Worm (Caenorhabditis elegans): ENCODE data around the gene nlp-80.

The nlp-80 gene

DNA sequence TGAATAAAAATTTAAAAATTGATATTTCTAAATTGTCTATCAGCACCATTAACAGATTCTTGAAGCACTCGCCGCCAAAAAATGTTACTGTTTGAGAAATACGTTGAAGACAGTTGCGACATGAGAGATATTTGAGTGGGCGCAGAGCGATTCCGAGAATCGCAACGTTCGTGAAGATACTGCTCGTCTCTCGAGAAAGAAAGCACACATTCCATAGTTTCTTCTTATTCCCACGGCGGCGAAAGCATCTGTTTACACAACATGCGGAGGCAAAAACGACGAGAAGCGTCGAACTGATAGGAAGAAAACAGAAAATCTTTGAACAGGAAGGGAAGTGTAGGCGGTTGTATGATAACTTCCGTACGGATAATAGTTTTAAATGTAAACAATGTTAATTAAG lies 17.1 kb upstream of the nlp-80 start (continued):
- peak; percentile 76 for TF ChIP-seq snu-23 (GFP tag; optimal IDR thresholded peaks at IDR 0.05)
- TF ChIP-seq zip-4 (GFP tag; optimal IDR thresholded peaks at IDR 0.05), result no peak
- TF ChIP-seq tbx-2 (tag; optimal IDR thresholded peaks at IDR 0.05), result peak; percentile 58
- TF ChIP-seq mep-1 (tag; optimal IDR thresholded peaks at IDR 0.05), result peak; percentile 49
- peak; percentile 84 for TF ChIP-seq nhr-19 (GFP tag; conservative IDR thresholded peaks at IDR 0.05)
- TF ChIP-seq snpc-4 (tag; optimal IDR thresholded peaks at IDR 0.05), result no peak
- TF ChIP-seq sptf-1 (tag; optimal IDR thresholded peaks at IDR 0.05), result no peak
- TF ChIP-seq nhr-90 (tag; optimal IDR thresholded peaks at IDR 0.05; ENCODE audit: poor library complexity), result peak; percentile 24
- TF ChIP-seq ceh-88 (GFP tag; IDR thresholded peaks at IDR 0.05), result no peak
- TF ChIP-seq nhr-20 (tag; optimal IDR thresholded peaks at IDR 0.05), result peak; percentile 80
- peak; percentile 71 for TF ChIP-seq nhr-47 (tag; optimal IDR thresholded peaks at IDR 0.05)
- TF ChIP-seq unc-130 (tag; optimal IDR thresholded peaks at IDR 0.05), result peak; percentile 35
- peak; percentile 23 for TF ChIP-seq lin-39 (tag; optimal IDR thresholded peaks at IDR 0.05)
- no peak for TF ChIP-seq grh-1 (GFP tag; IDR thresholded peaks at IDR 0.05)
- no peak for TF ChIP-seq ceh-90 (tag; optimal IDR thresholded peaks at IDR 0.05)
- peak; percentile 12 for TF ChIP-seq fos-1 (tag; optimal IDR thresholded peaks at IDR 0.05)
- TF ChIP-seq pag-3 (tag; optimal IDR thresholded peaks at IDR 0.05; ENCODE audit: borderline replicate concordance, insufficient read depth), result peak; percentile 40
- TF ChIP-seq unc-30 (tag; optimal IDR thresholded peaks at IDR 0.05), result no peak
- peak; percentile 88 for TF ChIP-seq lin-14 (GFP tag; optimal IDR thresholded peaks at IDR 0.05)
- TF ChIP-seq mab-9 (GFP tag; IDR thresholded peaks at IDR 0.05), result no peak
- no peak for TF ChIP-seq unc-62 (GFP tag; optimal IDR thresholded peaks at IDR 0.05)
- TF ChIP-seq elt-3 (tag; optimal IDR thresholded peaks at IDR 0.05), result no peak
- TF ChIP-seq ceh-82 (tag; optimal IDR thresholded peaks at IDR 0.05), result peak; percentile 1 to 55 (median 34)
- TF ChIP-seq ces-1 (GFP tag; optimal IDR thresholded peaks at IDR 0.05), result no peak
- no peak for TF ChIP-seq nhr-237 (tag; optimal IDR thresholded peaks at IDR 0.05)
- TF ChIP-seq fkh-4 (tag; optimal IDR thresholded peaks at IDR 0.05; ENCODE audit: borderline replicate concordance), result no peak
- peak in 1 of 2 experiments; percentile 24 for TF ChIP-seq egl-27 (tag; optimal IDR thresholded peaks at IDR 0.05)
- peak; percentile 81 for TF ChIP-seq nhr-11 (tag; optimal IDR thresholded peaks at IDR 0.05)

DNA sequence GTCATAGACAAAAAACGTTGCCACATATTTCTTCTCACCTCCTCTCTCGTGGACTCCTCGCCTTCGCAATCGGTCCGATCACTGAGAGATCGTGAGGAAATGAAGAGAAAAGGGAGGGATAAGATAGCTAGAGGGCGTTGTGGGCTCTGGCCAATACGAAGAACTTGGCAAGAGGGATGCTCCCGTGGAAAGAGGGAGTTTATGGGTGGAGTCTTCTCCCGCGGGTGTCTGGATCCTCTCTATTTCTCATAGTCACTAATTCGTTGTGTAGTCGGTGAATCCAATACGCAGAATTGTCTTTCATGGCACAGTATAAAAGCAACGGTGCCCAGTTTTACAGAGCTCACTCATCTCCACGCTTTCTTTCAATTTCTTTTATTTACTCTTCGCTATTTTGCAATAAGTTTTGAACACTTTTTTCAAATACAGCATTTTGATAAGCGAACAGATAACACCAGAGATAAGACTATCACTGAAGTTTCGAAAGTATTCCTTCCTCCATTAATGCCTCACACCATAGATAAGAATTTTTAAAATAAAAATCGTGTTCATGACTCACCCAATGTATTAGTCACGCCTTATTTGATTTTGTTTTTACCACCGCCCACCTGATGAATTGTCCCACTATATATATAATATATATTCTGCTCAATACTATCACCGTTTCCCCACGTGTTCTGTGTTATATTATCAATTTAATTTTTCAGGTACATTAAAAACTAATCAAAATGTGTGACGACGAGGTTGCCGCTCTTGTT lies 15.1 kb upstream of the nlp-80 start, which contains the start of gene act-1:
act-1 (plus strand) TSS at position 708 of the 758 bp plus-strand sequence.
- TF ChIP-seq nhr-19 (GFP tag; conservative IDR thresholded peaks at IDR 0.05) (peak; percentile 79), nhr-237 (tag; optimal IDR thresholded peaks at IDR 0.05) (no peak), nhr-47 (tag; optimal IDR thresholded peaks at IDR 0.05) (peak; percentile 21), nhr-71 (tag; optimal IDR thresholded peaks at IDR 0.05) (peak; percentile 85), nhr-12 (tag; optimal IDR thresholded peaks at IDR 0.05) (no peak), pag-3 (tag; optimal IDR thresholded peaks at IDR 0.05; ENCODE audit: borderline replicate concordance, insufficient read depth) (peak; percentile 35), efl-1 (optimal IDR thresholded peaks at IDR 0.05) (peak in 1 of 2 experiments; percentile 18), efl-1 (GFP tag; optimal IDR thresholded peaks at IDR 0.05 in 1 of 2) (peak in 1 of 2 experiments; percentile 71), F16B12.6 (tag; optimal IDR thresholded peaks at IDR 0.05) (no peak), sptf-1 (tag; optimal IDR thresholded peaks at IDR 0.05) (no peak), dsc-1 (tag; optimal IDR thresholded peaks at IDR 0.05) (peak; percentile 60), lin-39 (tag; optimal IDR thresholded peaks at IDR 0.05) (no peak), vab-15 (tag; optimal IDR thresholded peaks at IDR 0.05) (no peak), zip-4 (GFP tag; optimal IDR thresholded peaks at IDR 0.05) (peak; percentile 14), xbp-1 (tag; optimal IDR thresholded peaks at IDR 0.05) (peak; percentile 1), mef-2 (tag; optimal IDR thresholded peaks at IDR 0.05) (no peak), dpl-1 (GFP tag; optimal IDR thresholded peaks at IDR 0.05) (no peak), mab-9 (GFP tag; IDR thresholded peaks at IDR 0.05) (no peak), nhr-77 (tag; optimal IDR thresholded peaks at IDR 0.05) (peak; percentile 50), nhr-76 (tag; optimal IDR thresholded peaks at IDR 0.05) (no peak), ceh-8 (GFP tag; optimal IDR thresholded peaks at IDR 0.05) (no peak), nhr-20 (tag; optimal IDR thresholded peaks at IDR 0.05) (peak; percentile 55), tlp-1 (tag; optimal IDR thresholded peaks at IDR 0.05) (peak; percentile 75), lin-15B (tag; optimal IDR thresholded peaks at IDR 0.05) (no peak), ztf-11 (tag; optimal IDR thresholded peaks at IDR 0.05) (no peak), hlh-4 (tag; optimal IDR thresholded peaks at IDR 0.05) (no peak), nhr-11 (tag; optimal IDR thresholded peaks at IDR 0.05) (peak; percentile 61), hlh-17 (GFP tag; optimal IDR thresholded peaks at IDR 0.05; ENCODE audit: borderline replicate concordance) (no peak), alr-1 (tag; optimal IDR thresholded peaks at IDR 0.05; ENCODE audit: borderline replicate concordance) (no peak), elt-3 (tag; optimal IDR thresholded peaks at IDR 0.05) (no peak), fkh-4 (tag; optimal IDR thresholded peaks at IDR 0.05; ENCODE audit: borderline replicate concordance) (peak; percentile 44), skn-1 (tag; optimal IDR thresholded peaks at IDR 0.05) (no peak)

Measured in whole organism, L1 larva.